Fruit fly (Drosophila melanogaster): ENCODE data around the gene CG31131.

CG31131 gene

DNA sequence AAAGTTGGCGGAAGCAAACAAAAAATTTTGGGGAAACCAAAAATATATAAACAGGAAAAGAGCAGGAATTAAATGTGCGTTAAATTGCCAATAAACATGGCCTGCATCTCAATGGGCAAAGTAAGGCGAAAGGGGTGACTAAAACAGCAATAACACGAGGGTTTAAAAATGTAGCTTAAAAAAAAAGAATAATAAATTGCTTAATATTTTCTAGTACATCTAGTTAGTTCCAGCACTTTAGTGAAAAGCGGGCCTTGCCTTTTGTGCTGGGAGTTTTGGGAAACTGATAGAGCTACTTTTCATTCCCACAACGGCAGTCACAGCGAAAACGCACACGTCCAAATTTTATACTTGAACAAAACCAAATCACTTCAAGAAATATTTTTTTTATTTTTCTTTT is 50.9 kb downstream of the CG31131 start, which contains the start of gene mil:
TSS of gene mil (plus strand) at position 301 of the 400 bp plus-strand sequence.
- TF ChIP-seq CG12605 (GFP tag; IDR thresholded peaks at IDR 0.05) (no peak), CG10348 (GFP tag; IDR thresholded peaks at IDR 0.05) (no peak), Pif1B (GFP tag; optimal IDR thresholded peaks at IDR 0.05) (no peak), CG8301 (tag; optimal IDR thresholded peaks at IDR 0.05) (no peak), Pif1A (GFP tag; optimal IDR thresholded peaks at IDR 0.05) (no peak), fd96Ca (GFP tag; IDR thresholded peaks at IDR 0.05) (no peak), EcR (GFP tag; optimal IDR thresholded peaks at IDR 0.05) (no peak), CG17806 (tag; optimal IDR thresholded peaks at IDR 0.05) (no peak), gl (tag; optimal IDR thresholded peaks at IDR 0.05) (no peak), CG32121 (GFP tag; IDR thresholded peaks at IDR 0.05) (no peak), CG14655 (GFP tag; optimal IDR thresholded peaks at IDR 0.05) (no peak), CG4496 (GFP tag; IDR thresholded peaks at IDR 0.05) (no peak), Ets98B (GFP tag; IDR thresholded peaks at IDR 0.05) (no peak), rn (GFP tag; IDR thresholded peaks at IDR 0.05) (no peak)

Measured in whole organism, pupa.